Fruit fly (Drosophila melanogaster) whole organism, embryonic: Measurements from ENCODE around the gene CG46303.

Experiments
- Asciz ChIP-seq: fragments of 200-800 bp; sonication (Bioruptor generic); optimal IDR thresholded peaks from 2 replicates; lab custom pipeline; 2017; ENCODE audit warnings: missing biosample characterization, mild to moderate bottlenecking, missing genetic modification characterization, missing genetic modification reagents
- CG13624 ChIP-seq: fragments of 200-800 bp; sonication (Bioruptor generic); optimal IDR thresholded peaks from 2 replicates; lab custom pipeline; 2016; ENCODE audit warnings: missing biosample characterization, missing genetic modification characterization
- Doc3 ChIP-seq: fragments of 200-800 bp; sonication (Bioruptor generic); IDR thresholded peaks from 3 replicates; pipeline ENCODE4 v1.3.6; 2022; ENCODE audit warnings: missing biosample characterization, missing genetic modification characterization; ENCODE audit not compliant: partially characterized antibody
- HLHmδ ChIP-seq: fragments of 200-800 bp; sonication (Bioruptor generic); optimal IDR thresholded peaks from 2 replicates; lab custom pipeline; 2018; ENCODE audit warnings: missing biosample characterization, mild to moderate bottlenecking, missing genetic modification characterization, moderate library complexity
- Sox100B ChIP-seq: fragments of 200-800 bp; sonication (Bioruptor generic); optimal IDR thresholded peaks from 3 replicates; lab custom pipeline; 2018; ENCODE audit warnings: missing biosample characterization, mild to moderate bottlenecking, missing genetic modification characterization
- da ChIP-seq: fragments of 200-800 bp; sonication (Bioruptor generic); optimal IDR thresholded peaks from 2 replicates; lab custom pipeline; 2016; ENCODE audit warnings: missing biosample characterization, missing genetic modification characterization
- maf-S ChIP-seq: fragments of 200-800 bp; sonication (Bioruptor generic); optimal IDR thresholded peaks from 2 replicates; lab custom pipeline; 2016; ENCODE audit warnings: missing biosample characterization, missing genetic modification characterization

- TF ChIP-seq maf-S (GFP tag; lab: Kevin White, UChicago) (no peak), da (GFP tag; lab: Kevin White, UChicago) (no peak), HLHmδ (GFP tag; lab: Kevin White, UChicago) (no peak), Sox100B (GFP tag; lab: Kevin White, UChicago) (no peak), CG13624 (GFP tag; lab: Kevin White, UChicago) (no peak), Asciz (GFP tag; lab: Kevin White, UChicago) (no peak), Doc3 (GFP tag; lab: Robert Waterston, UW) (no peak)
Measured at dm6 chr3R:5843516-5843915, 21.7 kb downstream of the CG46303 start.
